Fruit fly (Drosophila melanogaster): ENCODE data around the gene CG13051.
A peak's percentile ranks its signal among the peaks of the same experiment; 100 is the strongest.

The CG13051 gene

dm6 chr3L:16233850-16234494, 30.9 kb downstream of the CG13051 start (continued):
- TF ChIP-seq CG9437 (GFP tag; optimal IDR thresholded peaks at IDR 0.05): no peak
- no peak for TF ChIP-seq CG2199 (GFP tag; IDR thresholded peaks at IDR 0.05)
- TF ChIP-seq zf30C (GFP tag; optimal IDR thresholded peaks at IDR 0.05): no peak
- TF ChIP-seq p53 (GFP tag; optimal IDR thresholded peaks at IDR 0.05): no peak
- TF ChIP-seq CG17385 (GFP tag; optimal IDR thresholded peaks at IDR 0.05): no peak
- TF ChIP-seq lbe (GFP tag; optimal IDR thresholded peaks at IDR 0.05): peak; percentile 16
- TF ChIP-seq CG1792 (GFP tag; optimal IDR thresholded peaks at IDR 0.05): no peak
- no peak for TF ChIP-seq sens-2 (GFP tag; IDR thresholded peaks at IDR 0.05)
- TF ChIP-seq peb (GFP tag; IDR thresholded peaks at IDR 0.05): no peak
- no peak for TF ChIP-seq pho (GFP tag; optimal IDR thresholded peaks at IDR 0.05)
- no peak for TF ChIP-seq nmo (GFP tag; optimal IDR thresholded peaks at IDR 0.05)

dm6 chr3L:16232924-16233323, 32.0 kb downstream of the CG13051 start, which contains the start of gene Hsc20:
Hsc20 (plus strand) TSS chr3L:16233127.
- TF ChIP-seq Pdp1 (GFP tag; optimal IDR thresholded peaks at IDR 0.05): peak in 1 of 2 experiments; percentile 88
- TF ChIP-seq stwl (tag; optimal IDR thresholded peaks at IDR 0.05): peak; percentile 33
- TF ChIP-seq Rx (GFP tag; IDR thresholded peaks at IDR 0.05): no peak
- peak; percentile 20 to 85 for TF ChIP-seq crp (GFP tag; optimal IDR thresholded peaks at IDR 0.05)
- TF ChIP-seq CG13287 (GFP tag; IDR thresholded peaks at IDR 0.05; ENCODE audit: partially characterized antibody): peak; percentile 13; the same call in 1 of the 2 replicates
- peak; percentile 24 for TF ChIP-seq BEAF-32 (GFP tag; optimal IDR thresholded peaks at IDR 0.05)
- no peak for TF ChIP-seq Hand (GFP tag; optimal IDR thresholded peaks at IDR 0.05)
- peak; percentile 22 for TF ChIP-seq exex (tag; optimal IDR thresholded peaks at IDR 0.05)
- no peak for TF ChIP-seq CrebB (tag; optimal IDR thresholded peaks at IDR 0.05)
- TF ChIP-seq Atf6 (GFP tag; IDR thresholded peaks at IDR 0.05): no peak
- no peak for TF ChIP-seq Ets97D (GFP tag; optimal IDR thresholded peaks at IDR 0.05)
- TF ChIP-seq MBD-R2 (GFP tag; IDR thresholded peaks at IDR 0.05): peak; percentile 65
- TF ChIP-seq sob (GFP tag; IDR thresholded peaks at IDR 0.05): no peak
- no peak for TF ChIP-seq salm (tag; optimal IDR thresholded peaks at IDR 0.05)
- TF ChIP-seq unc-4 (GFP tag; IDR thresholded peaks at IDR 0.05; ENCODE audit: partially characterized antibody): 0 out of 2 replicates have a peak, but pooled peaks have one; percentile 11
- TF ChIP-seq CG31365 (tag; optimal IDR thresholded peaks at IDR 0.05): no peak
- peak; percentile 30 for TF ChIP-seq Dp (GFP tag; optimal IDR thresholded peaks at IDR 0.05)
- TF ChIP-seq dimm (GFP tag; IDR thresholded peaks at IDR 0.05): no peak
- TF ChIP-seq E2f2 (GFP tag; IDR thresholded peaks at IDR 0.05): peak; percentile 29; the same call in 1 of the 2 replicates
- no peak for TF ChIP-seq Med (GFP tag)
- TF ChIP-seq pzg (GFP tag; optimal IDR thresholded peaks at IDR 0.05): peak; percentile 12

- TF ChIP-seq CG8089 (GFP tag; optimal IDR thresholded peaks at IDR 0.05) (no peak), Sox100B (GFP tag; optimal IDR thresholded peaks at IDR 0.05) (no peak), Hmr (GFP tag; optimal IDR thresholded peaks at IDR 0.05) (no peak), CG14441 (GFP tag; IDR thresholded peaks at IDR 0.05) (no peak), Fer1 (GFP tag; optimal IDR thresholded peaks at IDR 0.05) (no peak), CG14860 (GFP tag; IDR thresholded peaks at IDR 0.05; ENCODE audit: partially characterized antibody) (no peak), bigmax (GFP tag; optimal IDR thresholded peaks at IDR 0.05) (no peak), ase (GFP tag; IDR thresholded peaks at IDR 0.05) (no peak), CG7928 (GFP tag; optimal IDR thresholded peaks at IDR 0.05) (peak; percentile 97), CG10147 (GFP tag; optimal IDR thresholded peaks at IDR 0.05) (no peak), kah (GFP tag; optimal IDR thresholded peaks at IDR 0.05) (no peak), prd (optimal IDR thresholded peaks at IDR 0.05) (no peak), prd (GFP tag; IDR thresholded peaks at IDR 0.05) (no peak), Dll (GFP tag; IDR thresholded peaks at IDR 0.05; ENCODE audit: partially characterized antibody) (no peak), CG2202 (tag; optimal IDR thresholded peaks at IDR 0.05) (no peak), Bdp1 (GFP tag; optimal IDR thresholded peaks at IDR 0.05) (no peak), nerfin-2 (GFP tag; IDR thresholded peaks at IDR 0.05; ENCODE audit: partially characterized antibody) (no peak)
Measured at dm6 chr3L:16231857-16232256, 33.0 kb downstream of the CG13051 start, which contains the start of the genes PDCD-5 and MED10. PDCD-5 (minus strand) TSS chr3L:16232038. MED10 (plus strand) TSS chr3L:16232084.

All from whole organism, embryonic.